Worm (Caenorhabditis elegans): Measurements from ENCODE around the gene M03A8.3.

M03A8.3 gene

DNA sequence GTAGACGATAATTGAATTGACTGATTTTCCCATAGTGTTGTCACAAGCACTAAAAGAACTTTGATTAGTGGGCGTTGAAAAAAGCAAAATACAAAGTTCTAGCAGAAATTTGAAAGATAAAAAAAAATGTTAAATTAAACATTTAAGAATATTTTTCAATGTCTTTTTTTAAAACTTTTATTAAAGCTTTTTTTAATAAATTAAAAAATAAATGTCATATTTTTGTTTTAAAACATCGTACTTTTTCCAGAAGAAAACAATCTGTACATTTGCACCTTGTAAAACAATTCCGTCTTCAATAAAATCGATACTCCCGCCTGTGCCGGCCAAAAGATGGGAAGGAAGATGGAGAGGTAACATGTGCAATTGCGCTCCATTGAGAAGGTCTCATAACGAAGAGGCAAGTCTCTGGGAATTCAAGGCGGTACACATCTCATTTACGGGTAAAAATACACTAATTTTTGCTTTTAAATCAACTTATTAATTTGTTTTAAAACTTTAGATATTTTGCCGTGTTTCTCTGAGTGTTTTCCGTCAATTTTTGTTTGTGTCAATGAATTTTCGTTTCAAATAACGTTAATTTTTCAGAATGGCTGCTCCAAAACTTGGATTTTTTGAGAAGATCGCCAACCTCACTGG, 40.9 kb downstream of the M03A8.3 start, which contains the start of the genes glr-6 and asg-2 (continued):
- TF ChIP-seq unc-3 (GFP tag; conservative IDR thresholded peaks at IDR 0.05) (no peak), unc-3 (tag; optimal IDR thresholded peaks at IDR 0.05) (no peak), madf-2 (tag; optimal IDR thresholded peaks at IDR 0.05) (no peak), pros-1 (tag; optimal IDR thresholded peaks at IDR 0.05) (no peak), hlh-8 (tag; optimal IDR thresholded peaks at IDR 0.05) (no peak), gmeb-2 (tag; optimal IDR thresholded peaks at IDR 0.05) (no peak), ceh-45 (GFP tag; IDR thresholded peaks at IDR 0.05) (no peak), unc-55 (GFP tag; optimal IDR thresholded peaks at IDR 0.05) (no peak), npax-4 (tag; optimal IDR thresholded peaks at IDR 0.05) (no peak), ceh-34 (tag; optimal IDR thresholded peaks at IDR 0.05) (peak; percentile 22), K02D7.2 (tag; optimal IDR thresholded peaks at IDR 0.05) (no peak), rnt-1 (tag; optimal IDR thresholded peaks at IDR 0.05) (no peak), hlh-30 (tag; optimal IDR thresholded peaks at IDR 0.05; ENCODE audit: insufficient read depth) (no peak), tbx-2 (tag; optimal IDR thresholded peaks at IDR 0.05) (no peak), K09A11.1 (tag; optimal IDR thresholded peaks at IDR 0.05; ENCODE audit: insufficient read depth) (no peak), ceh-6 (GFP tag; optimal IDR thresholded peaks at IDR 0.05) (no peak), sox-2 (GFP tag; IDR thresholded peaks at IDR 0.05) (no peak), fax-1 (tag; optimal IDR thresholded peaks at IDR 0.05) (no peak), ceh-18 (tag; optimal IDR thresholded peaks at IDR 0.05) (peak; percentile 20), ceh-19 (GFP tag; optimal IDR thresholded peaks at IDR 0.05) (no peak), elt-4 (tag; optimal IDR thresholded peaks at IDR 0.05) (no peak), ttx-3 (tag; optimal IDR thresholded peaks at IDR 0.05) (no peak), nfya-1 (tag; optimal IDR thresholded peaks at IDR 0.05) (peak; percentile 61), T23F11.4 (GFP tag; optimal IDR thresholded peaks at IDR 0.05) (no peak), ceh-31 (tag; optimal IDR thresholded peaks at IDR 0.05) (peak; percentile 50), lim-6 (tag; optimal IDR thresholded peaks at IDR 0.05) (no peak), ceh-2 (tag; optimal IDR thresholded peaks at IDR 0.05) (no peak), unc-42 (tag; optimal IDR thresholded peaks at IDR 0.05) (peak; percentile 21), elt-2 (tag; optimal IDR thresholded peaks at IDR 0.05) (peak; percentile 3), ceh-48 (tag; optimal IDR thresholded peaks at IDR 0.05) (peak; percentile 76)

DNA sequence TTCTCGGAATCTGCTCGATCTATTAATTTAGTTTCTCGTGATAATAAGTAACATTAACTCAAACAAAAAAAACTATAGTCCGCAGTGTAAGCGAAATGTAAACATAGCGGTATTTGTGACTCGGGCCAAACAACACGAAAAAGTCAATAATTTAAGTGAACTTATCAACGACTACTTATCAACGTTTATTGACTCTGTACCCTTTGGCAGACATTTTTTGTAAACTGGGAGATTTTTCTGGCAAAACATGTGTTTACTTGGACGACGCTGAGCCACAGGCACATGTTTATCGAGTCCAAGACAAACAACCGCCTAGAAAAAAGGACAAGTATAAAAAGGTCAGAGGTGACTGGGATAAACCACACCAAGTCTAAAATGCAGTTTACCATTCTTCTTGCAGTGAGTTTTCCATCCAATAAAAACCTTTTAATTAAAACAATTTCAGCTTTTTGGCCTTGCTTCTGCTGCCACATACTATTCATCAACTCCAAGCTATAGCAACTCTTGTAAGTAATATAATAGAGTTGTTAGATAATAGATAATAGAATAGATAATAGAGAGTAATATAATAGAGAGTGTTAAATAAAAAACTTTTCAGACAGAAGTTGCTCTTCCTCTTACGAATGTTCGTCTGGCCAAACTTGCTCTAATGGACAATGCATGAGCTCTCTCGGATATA, 44.7 kb downstream of the M03A8.3 start, which contains the start of gene C53B7.3:
TSS of gene C53B7.3 (plus strand) at position 362 of the 679 bp plus-strand sequence.
- TF ChIP-seq Y22D7AL.16 (tag; optimal IDR thresholded peaks at IDR 0.05) (no peak), ztf-16 (tag; optimal IDR thresholded peaks at IDR 0.05) (no peak), pat-9 (tag; optimal IDR thresholded peaks at IDR 0.05) (no peak), mec-3 (tag; optimal IDR thresholded peaks at IDR 0.05; ENCODE audit: borderline replicate concordance) (no peak), ref-2 (tag; optimal IDR thresholded peaks at IDR 0.05) (no peak), dmd-4 (tag; optimal IDR thresholded peaks at IDR 0.05; ENCODE audit: borderline replicate concordance) (no peak), K09A11.1 (tag; optimal IDR thresholded peaks at IDR 0.05; ENCODE audit: insufficient read depth) (no peak), lim-6 (tag; optimal IDR thresholded peaks at IDR 0.05) (no peak), fax-1 (tag; optimal IDR thresholded peaks at IDR 0.05) (no peak), C08G9.2 (tag; optimal IDR thresholded peaks at IDR 0.05) (no peak), rnt-1 (tag; optimal IDR thresholded peaks at IDR 0.05) (no peak), pha-2 (tag; optimal IDR thresholded peaks at IDR 0.05) (no peak), elt-4 (tag; optimal IDR thresholded peaks at IDR 0.05) (no peak), hlh-15 (tag; optimal IDR thresholded peaks at IDR 0.05) (no peak), unc-55 (GFP tag; optimal IDR thresholded peaks at IDR 0.05) (no peak), lin-11 (tag; optimal IDR thresholded peaks at IDR 0.05) (no peak), ceh-34 (tag; optimal IDR thresholded peaks at IDR 0.05) (no peak)

Measured in whole organism, late embryonic.